Worm (Caenorhabditis elegans): Measurements from ENCODE around the gene F58F12.12.
A peak's percentile ranks its signal among the peaks of the same experiment; 100 is the strongest.

Gene F58F12.12

DNA sequence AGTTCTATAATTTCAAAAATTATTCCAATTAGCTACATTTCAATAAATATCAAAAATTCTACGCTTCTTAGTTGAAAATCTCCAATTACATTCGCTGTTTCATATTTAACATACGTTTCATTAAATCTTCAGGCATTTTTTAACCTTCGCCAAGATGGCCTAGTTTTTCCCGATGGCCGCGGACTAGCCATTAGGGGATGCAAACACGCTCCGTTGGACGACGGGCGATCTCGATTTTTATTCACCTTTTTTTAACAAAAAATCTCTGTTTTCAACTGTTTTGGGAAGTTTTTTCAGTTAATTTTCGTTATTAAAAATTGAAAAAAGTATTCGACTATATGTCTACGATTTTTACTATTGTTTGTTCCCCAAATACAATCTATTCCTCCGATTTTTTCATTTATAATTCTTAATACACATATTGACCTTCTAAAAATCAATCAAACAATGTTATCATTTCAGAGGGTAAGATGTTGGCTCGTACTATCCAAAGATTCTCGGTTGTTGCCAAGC, 2.3 kb downstream of the F58F12.12 start, which contains the start of gene F58F12.1 (continued):
- peak; percentile 87 for TF ChIP-seq lir-3 (tag; optimal IDR thresholded peaks at IDR 0.05; ENCODE audit: poor library complexity)

DNA sequence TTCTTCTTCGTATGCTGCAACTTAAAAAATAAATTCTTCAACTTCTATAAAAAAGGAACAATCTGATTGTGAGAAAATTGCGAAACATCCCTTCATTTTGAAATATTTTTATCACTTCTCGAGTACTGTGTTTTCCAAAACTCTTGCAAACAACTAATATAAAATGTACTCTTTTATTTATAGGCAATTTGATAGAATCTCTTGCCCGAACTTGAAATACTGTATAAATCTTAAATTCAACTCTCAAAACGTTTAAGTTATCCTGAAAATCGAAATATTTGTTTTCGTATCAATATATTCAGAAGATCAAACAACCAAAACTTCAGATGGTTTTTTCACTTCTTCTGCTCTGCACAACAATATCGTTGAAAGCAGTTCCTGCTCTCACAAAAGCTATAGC, 5.5 kb downstream of the F58F12.12 start, which contains the start of gene F58F12.4:
Gene F58F12.4 (plus strand): TSS at position 301 of the 400 bp plus-strand sequence.
- TF ChIP-seq nhr-11 (tag; optimal IDR thresholded peaks at IDR 0.05) (no peak), nhr-20 (tag; optimal IDR thresholded peaks at IDR 0.05) (no peak), dpl-1 (GFP tag; optimal IDR thresholded peaks at IDR 0.05) (no peak), ceh-8 (GFP tag; optimal IDR thresholded peaks at IDR 0.05) (no peak), nhr-85 (tag) (no peak), mdl-1 (tag; optimal IDR thresholded peaks at IDR 0.05) (no peak), aha-1 (tag; optimal IDR thresholded peaks at IDR 0.05) (no peak), ceh-82 (tag; optimal IDR thresholded peaks at IDR 0.05) (no peak), ztf-4 (tag; optimal IDR thresholded peaks at IDR 0.05) (no peak), nhr-237 (tag; optimal IDR thresholded peaks at IDR 0.05) (no peak), snu-23 (GFP tag; optimal IDR thresholded peaks at IDR 0.05) (no peak)

DNA sequence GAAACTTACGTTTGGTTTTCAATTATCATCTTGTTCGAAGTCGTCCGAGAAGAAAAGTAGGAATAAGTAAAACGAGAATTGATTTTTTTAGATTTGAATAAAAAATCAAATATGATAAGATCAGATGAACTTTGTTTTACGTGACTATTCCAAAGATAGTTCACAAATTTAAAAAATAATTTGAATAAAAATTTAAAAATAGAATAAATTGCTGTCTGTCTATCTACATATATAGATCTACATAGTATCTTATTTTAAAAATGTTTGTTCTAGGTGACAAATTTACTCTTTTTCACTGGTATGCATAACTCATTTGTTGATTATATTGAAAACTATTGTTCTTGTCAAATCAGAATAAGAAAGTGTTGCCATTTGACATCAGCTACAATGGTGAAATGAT, 7.0 kb downstream of the F58F12.12 start, which contains the start of gene F58F12.2:
Gene F58F12.2 (minus strand): TSS at position 101 of the 400 bp plus-strand sequence.
- no peak for TF ChIP-seq ztf-11 (tag; optimal IDR thresholded peaks at IDR 0.05)
- no peak for TF ChIP-seq xbp-1 (tag; optimal IDR thresholded peaks at IDR 0.05)
- TF ChIP-seq fkh-4 (tag; optimal IDR thresholded peaks at IDR 0.05; ENCODE audit: borderline replicate concordance) = no peak
- no peak for TF ChIP-seq pax-3 (tag; optimal IDR thresholded peaks at IDR 0.05)
- TF ChIP-seq nhr-12 (tag; optimal IDR thresholded peaks at IDR 0.05) = no peak
- no peak for TF ChIP-seq swsn-7 (tag; optimal IDR thresholded peaks at IDR 0.05)
- no peak for TF ChIP-seq nhr-84 (tag; optimal IDR thresholded peaks at IDR 0.05)
- no peak for TF ChIP-seq dsc-1 (tag; optimal IDR thresholded peaks at IDR 0.05)

DNA sequence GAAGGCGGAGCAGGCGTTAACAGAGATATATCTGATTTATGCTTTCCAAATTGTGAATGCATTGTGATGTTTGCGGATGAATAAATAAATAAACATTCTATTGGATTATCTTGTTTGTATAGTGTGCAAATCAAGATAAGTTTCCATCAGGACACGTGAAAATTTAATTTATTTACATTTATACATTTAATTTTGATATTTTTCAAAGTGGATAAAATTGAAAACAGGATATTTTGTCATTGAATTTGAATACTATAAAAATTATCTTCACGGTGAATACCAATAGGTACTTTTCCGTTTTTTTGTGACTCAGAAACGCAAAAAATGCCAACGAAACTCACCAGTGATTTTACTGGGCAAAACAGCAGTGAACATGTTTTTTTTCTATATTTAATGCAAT, 10.2 kb downstream of the F58F12.12 start, which contains the start of gene F58F12.3:
Gene F58F12.3 (minus strand): TSS at position 101 of the 400 bp plus-strand sequence.
- no peak for TF ChIP-seq fkh-10 (GFP tag; optimal IDR thresholded peaks at IDR 0.05)
- no peak for TF ChIP-seq ceh-90 (tag; optimal IDR thresholded peaks at IDR 0.05)
- TF ChIP-seq ceh-88 (GFP tag; IDR thresholded peaks at IDR 0.05) = no peak
- no peak for TF ChIP-seq blmp-1 (tag; optimal IDR thresholded peaks at IDR 0.05)
- TF ChIP-seq aly-2 (tag; optimal IDR thresholded peaks at IDR 0.05) = no peak
- TF ChIP-seq nhr-76 (tag; optimal IDR thresholded peaks at IDR 0.05) = no peak
- TF ChIP-seq vab-15 (tag; optimal IDR thresholded peaks at IDR 0.05) = no peak
- TF ChIP-seq nhr-90 (tag; optimal IDR thresholded peaks at IDR 0.05; ENCODE audit: poor library complexity) = no peak
- no peak for TF ChIP-seq zip-4 (GFP tag; optimal IDR thresholded peaks at IDR 0.05)
- TF ChIP-seq elt-2 (tag; optimal IDR thresholded peaks at IDR 0.05) = no peak
- TF ChIP-seq nhr-11 (tag; optimal IDR thresholded peaks at IDR 0.05) = no peak
- no peak for TF ChIP-seq efl-1 (optimal IDR thresholded peaks at IDR 0.05)
- no peak for TF ChIP-seq efl-1 (GFP tag; optimal IDR thresholded peaks at IDR 0.05 in 1 of 2)
- TF ChIP-seq fkh-4 (tag; optimal IDR thresholded peaks at IDR 0.05; ENCODE audit: borderline replicate concordance) = no peak
- TF ChIP-seq lir-3 (tag; optimal IDR thresholded peaks at IDR 0.05; ENCODE audit: poor library complexity) = no peak
- TF ChIP-seq fos-1 (tag; optimal IDR thresholded peaks at IDR 0.05) = no peak
- TF ChIP-seq jun-1 (tag; optimal IDR thresholded peaks at IDR 0.05) = no peak
- TF ChIP-seq C04F5.9 (tag; optimal IDR thresholded peaks at IDR 0.05) = no peak
- TF ChIP-seq elt-3 (tag; optimal IDR thresholded peaks at IDR 0.05) = no peak
- no peak for TF ChIP-seq unc-130 (tag; optimal IDR thresholded peaks at IDR 0.05)
- no peak for TF ChIP-seq sup-37 (GFP tag; optimal IDR thresholded peaks at IDR 0.05)
